Worm (Caenorhabditis elegans) whole organism, midembryonic: ENCODE results near the gene adal-1.

Experiments used
- flt-1 ChIP-seq: fragments of 200-800 bp; sonication (Bioruptor generic); IDR thresholded peaks from 2 replicates; pipeline ENCODE4 v1.3.6; 2022; ENCODE audit warnings: missing genetic modification characterization, missing compliant biosample characterization
- med-1 ChIP-seq: sonication (generic microtip); optimal IDR thresholded peaks from 2 replicates; lab custom pipeline; 2017; ENCODE audit warnings: missing genetic modification characterization, mild to moderate bottlenecking, missing compliant biosample characterization, antibody characterized with exemption, missing genetic modification reagents; ENCODE audit not compliant: insufficient read depth

DNA sequence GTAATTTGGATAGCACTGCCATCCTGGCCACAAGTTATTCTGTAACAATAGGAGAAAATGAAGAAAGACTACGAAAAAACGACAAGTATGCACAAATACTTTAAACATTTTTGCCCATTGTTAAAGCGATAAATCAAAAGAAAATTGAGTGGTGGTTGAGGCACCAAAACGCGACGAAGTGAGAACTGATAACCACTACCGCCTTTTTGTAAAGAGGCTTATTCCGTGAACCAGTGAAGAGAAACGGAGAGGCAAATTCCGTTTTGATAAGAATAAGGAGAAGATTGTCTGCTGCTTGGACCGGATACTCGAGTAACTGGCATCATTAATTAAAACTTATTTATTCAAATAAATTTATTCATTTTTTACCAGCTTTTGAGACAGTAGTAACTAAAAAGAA is 9.7 kb downstream of the adal-1 start, which contains the start of gene pmp-1:
- no peak for TF ChIP-seq med-1
- no peak for TF ChIP-seq flt-1 (GFP tag; lab: Robert Waterston, UW)
